Worm (Caenorhabditis elegans) whole organism, L4 larva: ENCODE results near the gene F21D5.7.

Experiments used
- F44E2.7 ChIP-seq: fragments of 200-800 bp; sonication (Bioruptor generic); IDR thresholded peaks from 2 replicates; pipeline ENCODE4 v2.1.2; 2022; ENCODE audit warnings: missing genetic modification characterization, missing compliant biosample characterization
- R02D3.7 ChIP-seq: fragments of 150-350 bp; sonication (generic microtip); optimal IDR thresholded peaks from 3 replicates; lab custom pipeline; 2014; ENCODE audit warnings: missing biosample characterization, missing genetic modification characterization
- Y105C5A.15 ChIP-seq: fragments of 200-800 bp; sonication (Bioruptor generic); IDR thresholded peaks from 2 replicates; pipeline ENCODE4 v1.3.6; 2022; ENCODE audit warnings: missing genetic modification characterization, missing compliant biosample characterization
- ZK546.5 ChIP-seq, 2 experiments: sonication (generic microtip); optimal IDR thresholded peaks; 2 replicates each; lab custom pipeline; 2017; ENCODE audit warnings: missing biosample characterization in 2 of 2, missing genetic modification characterization in 2 of 2
- aha-1 ChIP-seq: fragments of 150-350 bp; peaks from one replicate; lab custom pipeline; 2014; ENCODE audit warnings: missing biosample characterization, missing genetic modification characterization
- attf-4 ChIP-seq: sonication (generic microtip); optimal IDR thresholded peaks from 3 replicates; lab custom pipeline; 2017; ENCODE audit warnings: missing biosample characterization, missing genetic modification characterization
- ceh-44 ChIP-seq: fragments of 200-800 bp; sonication (Bioruptor generic); IDR thresholded peaks from 2 replicates; pipeline ENCODE4 v1.3.6; 2022; ENCODE audit warnings: missing genetic modification reagents, missing genetic modification characterization, missing compliant biosample characterization
- daf-16 ChIP-seq, 3 experiments: sonication (generic microtip); optimal IDR thresholded peaks; 2 replicates each; lab custom pipeline; 2016 to 2017; ENCODE audit warnings: missing genetic modification characterization in 3 of 3, missing genetic modification reagents in 3 of 3, mild to moderate bottlenecking in 2 of 3, missing compliant biosample characterization in 2 of 3, missing biosample characterization in 1 of 3, moderate library complexity in 1 of 3
- daf-19 ChIP-seq: fragments of 200-800 bp; sonication (Bioruptor generic); conservative IDR thresholded peaks from 2 replicates; pipeline ENCODE4 v1.3.6; 2022; ENCODE audit warnings: missing genetic modification characterization, missing compliant biosample characterization
- dve-1 ChIP-seq: sonication (generic microtip); optimal IDR thresholded peaks from 2 replicates; lab custom pipeline; 2017; ENCODE audit warnings: antibody characterized with exemption, mild to moderate bottlenecking, missing genetic modification characterization, missing compliant biosample characterization; ENCODE audit not compliant: insufficient read depth
- egl-27 ChIP-seq: sonication (generic microtip); optimal IDR thresholded peaks from 3 replicates; lab custom pipeline; 2017; ENCODE audit warnings: missing biosample characterization, missing genetic modification reagents, missing genetic modification characterization
- fos-1 ChIP-seq: fragments of 150-350 bp; optimal IDR thresholded peaks from 2 replicates; lab custom pipeline; 2014; ENCODE audit warnings: missing biosample characterization, missing genetic modification characterization
- gei-8 ChIP-seq: fragments of 200-800 bp; sonication (Bioruptor generic); optimal IDR thresholded peaks from 2 replicates; lab custom pipeline; 2018; ENCODE audit warnings: mild to moderate bottlenecking, missing genetic modification characterization, missing compliant biosample characterization
- hif-1 ChIP-seq, 2 experiments: sonication (generic microtip); optimal IDR thresholded peaks; 2 replicates each; lab custom pipeline; 2016 to 2017; ENCODE audit warnings: missing compliant biosample characterization in 2 of 2, missing genetic modification characterization in 2 of 2, missing genetic modification reagents in 2 of 2, missing genotype in 2 of 2, mild to moderate bottlenecking in 1 of 2
- jun-1 ChIP-seq: fragments of 150-350 bp; optimal IDR thresholded peaks from 2 replicates; lab custom pipeline; 2014; ENCODE audit warnings: missing biosample characterization, missing genetic modification reagents, missing genetic modification characterization
- lim-7 ChIP-seq: fragments of 200-800 bp; sonication (Bioruptor generic); IDR thresholded peaks from 2 replicates; pipeline ENCODE4 v1.3.6; 2022; ENCODE audit warnings: missing genetic modification characterization, missing compliant biosample characterization
- lin-1 ChIP-seq: fragments of 200-800 bp; sonication (Bioruptor generic); IDR thresholded peaks from 2 replicates; pipeline ENCODE4 v1.3.6; 2022; ENCODE audit warnings: missing genetic modification reagents, missing genetic modification characterization, missing compliant biosample characterization
- lin-15B ChIP-seq: fragments of 150-350 bp; sonication (generic microtip); optimal IDR thresholded peaks from 3 replicates; lab custom pipeline; 2014; ENCODE audit warnings: missing biosample characterization, missing genetic modification characterization
- lin-39 ChIP-seq: fragments of 150-350 bp; optimal IDR thresholded peaks from 2 replicates; lab custom pipeline; 2014; ENCODE audit warnings: missing biosample characterization, missing genetic modification reagents, missing genetic modification characterization
- lir-3 ChIP-seq: sonication (generic microtip); optimal IDR thresholded peaks from 2 replicates; lab custom pipeline; 2016; ENCODE audit warnings: mild to moderate bottlenecking, missing genetic modification characterization, missing compliant biosample characterization
- lsy-2 ChIP-seq, 2 experiments: fragments of 150-350 bp in 1 of 2; sonication (generic microtip) in 1 of 2; optimal IDR thresholded peaks; 2 replicates each; lab custom pipeline; 2014 to 2017; ENCODE audit warnings: missing biosample characterization in 2 of 2, missing genetic modification characterization in 2 of 2
- mdl-1 ChIP-seq, 2 experiments: fragments of 150-350 bp in 1 of 2; sonication (generic microtip) in 1 of 2; optimal IDR thresholded peaks; 2 replicates each; lab custom pipeline; 2014 to 2017; ENCODE audit warnings: missing biosample characterization in 2 of 2, missing genetic modification characterization in 2 of 2
- mep-1 ChIP-seq: fragments of 150-350 bp; sonication (generic microtip); optimal IDR thresholded peaks from 3 replicates; lab custom pipeline; 2014; ENCODE audit warnings: missing biosample characterization, missing genetic modification characterization
- nhr-11 ChIP-seq: fragments of 150-350 bp; optimal IDR thresholded peaks from 2 replicates; lab custom pipeline; 2014; ENCODE audit warnings: missing biosample characterization, missing genetic modification characterization
- nhr-111 ChIP-seq: fragments of 200-800 bp; sonication (Bioruptor generic); optimal IDR thresholded peaks from 2 replicates; lab custom pipeline; 2018; ENCODE audit warnings: mild to moderate bottlenecking, missing genetic modification characterization, missing compliant biosample characterization
- nhr-28 ChIP-seq: fragments of 150-350 bp; optimal IDR thresholded peaks from 2 replicates; lab custom pipeline; 2014; ENCODE audit warnings: missing biosample characterization, missing genetic modification characterization
- pqm-1 ChIP-seq: sonication (generic microtip); optimal IDR thresholded peaks from 2 replicates; lab custom pipeline; 2017; ENCODE audit warnings: missing biosample characterization, missing genetic modification characterization
- set-16 ChIP-seq: fragments of 200-800 bp; sonication (Bioruptor generic); IDR thresholded peaks from 2 replicates; pipeline ENCODE4 v1.3.6; 2022; ENCODE audit warnings: missing genetic modification reagents, missing genetic modification characterization, missing compliant biosample characterization
- skn-1 ChIP-seq: fragments of 150-350 bp; optimal IDR thresholded peaks from 2 replicates; lab custom pipeline; 2014; ENCODE audit warnings: missing biosample characterization, missing genetic modification characterization
- snpc-1.2 ChIP-seq: fragments of 200-800 bp; sonication (Bioruptor generic); IDR thresholded peaks from 2 replicates; pipeline ENCODE4 v1.3.6; 2022; ENCODE audit warnings: missing genetic modification reagents, missing genetic modification characterization, missing compliant biosample characterization
- spr-1 ChIP-seq: sonication (generic microtip); optimal IDR thresholded peaks from 2 replicates; lab custom pipeline; 2016; ENCODE audit warnings: mild to moderate bottlenecking, missing genetic modification characterization, missing compliant biosample characterization
- tag-97 ChIP-seq: fragments of 200-800 bp; sonication (Bioruptor generic); IDR thresholded peaks from 2 replicates; pipeline ENCODE4 v1.3.6; 2022; ENCODE audit warnings: missing genetic modification characterization, missing compliant biosample characterization
- tra-1 ChIP-seq: fragments of 200-800 bp; sonication (Bioruptor generic); IDR thresholded peaks from 2 replicates; pipeline ENCODE4 v1.3.6; 2022; ENCODE audit warnings: missing genetic modification reagents, missing genetic modification characterization, missing compliant biosample characterization
- unc-39 ChIP-seq: sonication (generic microtip); optimal IDR thresholded peaks from 2 replicates; lab custom pipeline; 2017; ENCODE audit warnings: missing biosample characterization, missing genetic modification characterization
- vab-7 ChIP-seq: fragments of 200-800 bp; sonication (Bioruptor generic); IDR thresholded peaks from 2 replicates; pipeline ENCODE4 v1.3.6; 2022; ENCODE audit warnings: missing genetic modification reagents, missing genetic modification characterization, missing compliant biosample characterization
- zfp-3 ChIP-seq: fragments of 200-800 bp; sonication (Bioruptor generic); conservative IDR thresholded peaks from 2 replicates; pipeline ENCODE4 v1.3.6; 2022; ENCODE audit warnings: missing genetic modification reagents, missing genetic modification characterization, missing compliant biosample characterization
- zip-2 ChIP-seq: fragments of 150-350 bp; optimal IDR thresholded peaks from 2 replicates; lab custom pipeline; 2014; ENCODE audit warnings: missing biosample characterization, missing genetic modification characterization

F21D5.7 gene

DNA sequence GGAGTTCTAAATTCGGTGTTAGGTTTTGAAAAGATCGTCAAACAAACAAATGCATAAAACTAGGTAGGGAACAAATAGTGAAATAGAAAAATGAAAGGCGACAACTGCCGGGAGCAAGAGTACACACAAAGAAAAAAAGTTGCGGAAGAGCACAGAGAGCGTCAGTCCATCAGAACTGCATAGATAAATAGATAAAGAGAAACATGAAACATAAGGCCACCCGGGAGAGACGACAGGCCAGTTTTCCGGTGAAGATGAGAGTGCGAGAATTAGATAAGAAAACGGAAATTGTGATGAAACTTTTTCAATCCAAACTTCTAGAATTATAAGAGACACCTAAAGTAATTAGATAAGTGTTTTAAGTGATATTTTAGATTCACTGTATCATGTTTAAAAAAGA, 14.2 kb upstream of the F21D5.7 start (continued):
- TF ChIP-seq Y105C5A.15 (GFP tag; lab: Robert Waterston, UW) (no peak), egl-27 (no peak), mep-1 (no peak), daf-19 (GFP tag; lab: Robert Waterston, UW) (no peak), zfp-3 (no peak), fos-1 (tag; lab: Kevin White, UChicago) (no peak), lin-39 (no peak), lsy-2 (tag; optimal IDR thresholded peaks at IDR 0.05; lab: Kevin White, UChicago) (peak in 1 of 2 experiments; percentile 4), hif-1 (tag; optimal IDR thresholded peaks at IDR 0.05; lab: Kevin White, UChicago) (no peak), zip-2 (tag; lab: Kevin White, UChicago) (no peak), lin-1 (GFP tag; lab: Robert Waterston, UW) (peak; percentile 71; the same call in 1 of the 2 replicates), ceh-44 (no peak), aha-1 (tag; lab: Kevin White, UChicago) (peak; percentile 12), nhr-28 (peak; percentile 61), mdl-1 (tag; optimal IDR thresholded peaks at IDR 0.05; lab: Kevin White, UChicago) (peak in 1 of 2 experiments; percentile 14), spr-1 (tag; lab: Kevin White, UChicago) (no peak), R02D3.7 (tag; lab: Kevin White, UChicago) (no peak), unc-39 (tag; lab: Kevin White, UChicago) (no peak), attf-4 (no peak), nhr-11 (tag; lab: Kevin White, UChicago) (peak; percentile 7), tag-97 (GFP tag; lab: Robert Waterston, UW) (no peak), dve-1 (tag; lab: Kevin White, UChicago) (peak; percentile 59), daf-16 (GFP tag; optimal IDR thresholded peaks at IDR 0.05; lab: Kevin White, UChicago) (no peak), daf-16 (tag; optimal IDR thresholded peaks at IDR 0.05; lab: Kevin White, UChicago) (peak; percentile 72), gei-8 (no peak), nhr-111 (GFP tag; lab: Kevin White, UChicago) (no peak)
- TF ChIP-seq, all 104 proteins: peak for 12

DNA sequence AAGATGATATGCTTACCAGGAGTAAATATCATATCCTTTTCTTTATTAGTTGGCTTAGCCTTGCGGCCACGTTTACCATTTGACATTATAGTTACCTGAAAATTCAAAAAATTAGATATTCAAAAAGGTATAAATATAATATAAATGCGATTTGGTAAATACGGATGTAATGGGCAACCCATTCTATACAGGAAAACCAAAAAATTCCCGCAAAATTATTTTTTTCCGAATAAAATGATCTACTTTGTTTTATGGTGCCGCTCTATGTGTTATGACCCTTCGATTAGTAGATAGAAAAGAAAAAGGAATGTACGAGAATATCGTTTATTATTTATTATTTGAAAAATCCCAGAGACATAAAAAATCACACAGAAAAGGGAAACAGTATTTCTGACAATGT, 11.2 kb upstream of the F21D5.7 start, which contains the start of gene elli-1:
Gene elli-1, minus strand, starts transcription at position 101 of the 400 bp plus-strand sequence.
- no peak for TF ChIP-seq tra-1 (GFP tag; lab: Robert Waterston, UW)

DNA sequence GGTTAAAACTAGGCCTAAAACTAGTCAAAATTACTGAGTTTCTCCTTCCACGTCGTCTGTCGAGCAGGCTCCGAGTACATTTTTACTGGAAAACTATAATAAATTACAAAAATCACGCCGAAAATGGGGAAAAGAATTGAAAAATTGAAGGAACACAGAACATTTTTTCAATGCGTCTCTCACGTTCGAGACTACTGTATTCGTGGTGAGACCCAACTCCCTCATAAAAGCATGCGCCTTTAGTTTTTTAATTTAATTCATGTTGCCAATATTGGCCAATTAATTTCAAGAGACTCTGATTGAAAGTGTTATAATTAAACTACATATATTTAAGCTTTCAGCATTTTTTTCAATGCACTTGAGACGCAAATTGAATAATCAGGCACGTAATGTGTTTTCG, 10.6 kb upstream of the F21D5.7 start:
- TF ChIP-seq ZK546.5 (tag; optimal IDR thresholded peaks at IDR 0.05; lab: Kevin White, UChicago) = no peak
- TF ChIP-seq zip-2 (tag; lab: Kevin White, UChicago) = no peak
- TF ChIP-seq jun-1 = no peak
- TF ChIP-seq snpc-1.2 (GFP tag; lab: Robert Waterston, UW) = 0 out of 2 replicates have a peak, but pooled peaks have one; percentile 6

- TF ChIP-seq lin-15B (tag; lab: Kevin White, UChicago) = no peak
- TF ChIP-seq lir-3 (tag; lab: Kevin White, UChicago) = no peak
- no peak for TF ChIP-seq skn-1 (tag; lab: Kevin White, UChicago)
- TF ChIP-seq daf-16 (GFP tag; optimal IDR thresholded peaks at IDR 0.05; lab: Kevin White, UChicago) = no peak
- no peak for TF ChIP-seq daf-16 (tag; optimal IDR thresholded peaks at IDR 0.05; lab: Kevin White, UChicago)
- no peak for TF ChIP-seq pqm-1 (tag; lab: Kevin White, UChicago)
- peak; percentile 34; the same call in 1 of the 2 replicates for TF ChIP-seq snpc-1.2 (GFP tag; lab: Robert Waterston, UW)
- TF ChIP-seq set-16 (GFP tag; lab: Robert Waterston, UW) = no peak
These were observed 9.0 kb upstream of the F21D5.7 start for ce11 chrIV:8752492-8752891.

DNA sequence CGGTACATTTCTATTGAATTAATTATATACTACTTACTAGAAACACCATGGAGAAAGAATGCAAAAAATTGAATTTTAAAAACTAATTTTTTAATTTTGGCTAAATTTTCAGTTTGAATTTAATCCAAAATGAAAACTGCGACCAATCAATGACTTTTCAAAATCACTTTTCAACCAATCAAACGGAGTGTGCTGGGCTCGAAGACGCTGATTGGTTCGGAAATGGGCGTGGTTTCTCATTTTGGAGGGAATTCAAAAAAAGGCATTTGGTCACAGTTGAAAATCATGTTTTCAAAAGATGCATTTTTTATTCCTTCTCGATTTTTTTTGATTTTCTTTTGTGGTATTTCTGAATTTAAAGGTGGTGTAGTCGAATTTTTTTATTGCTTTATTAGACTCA, 5.5 kb upstream of the F21D5.7 start:
- TF ChIP-seq lim-7 = no peak
- no peak for TF ChIP-seq vab-7 (GFP tag; lab: Robert Waterston, UW)
- TF ChIP-seq ZK546.5 (tag; optimal IDR thresholded peaks at IDR 0.05; lab: Kevin White, UChicago) = no peak
- TF ChIP-seq F44E2.7 (GFP tag; lab: Robert Waterston, UW) = no peak
- TF ChIP-seq, all 104 proteins: peak for 0
